Fruit fly (Drosophila melanogaster) whole organism, adult: Measurements from ENCODE around the gene Spc105R.

Source experiments
- CG11617 ChIP-seq: fragments of 200-800 bp; sonication (Bioruptor generic); optimal IDR thresholded peaks from 2 replicates; lab custom pipeline; 2017; ENCODE audit warnings: mild to moderate bottlenecking, missing biosample characterization, missing genetic modification reagents, missing genetic modification characterization
- CG12768 ChIP-seq: fragments of 200-800 bp; sonication (Bioruptor generic); optimal IDR thresholded peaks from 2 replicates; lab custom pipeline; 2017; ENCODE audit warnings: missing biosample characterization, missing genetic modification characterization, mild to moderate bottlenecking, moderate library complexity, missing genetic modification reagents
- CG14711 ChIP-seq: fragments of 200-800 bp; sonication (Bioruptor generic); optimal IDR thresholded peaks from 2 replicates; lab custom pipeline; 2018; ENCODE audit warnings: missing biosample characterization, mild to moderate bottlenecking, missing genetic modification characterization, moderate library complexity
- CG1620 ChIP-seq: fragments of 200-800 bp; sonication (Bioruptor generic); optimal IDR thresholded peaks from 2 replicates; lab custom pipeline; 2016; ENCODE audit warnings: missing biosample characterization, missing genetic modification characterization
- CG33017 ChIP-seq: fragments of 200-800 bp; sonication (Bioruptor generic); optimal IDR thresholded peaks from 2 replicates; lab custom pipeline; 2018; ENCODE audit warnings: missing biosample characterization, mild to moderate bottlenecking, missing genetic modification characterization, moderate library complexity
- CG5204 ChIP-seq: fragments of 200-800 bp; sonication (Bioruptor generic); optimal IDR thresholded peaks from 2 replicates; lab custom pipeline; 2016; ENCODE audit warnings: missing biosample characterization, missing genetic modification characterization
- CG7045 ChIP-seq: fragments of 200-800 bp; sonication (Bioruptor generic); optimal IDR thresholded peaks from 2 replicates; lab custom pipeline; 2017; ENCODE audit warnings: missing biosample characterization, mild to moderate bottlenecking, missing genetic modification characterization
- CG7101 ChIP-seq: fragments of 200-800 bp; sonication (Bioruptor generic); optimal IDR thresholded peaks from 2 replicates; lab custom pipeline; 2018; ENCODE audit warnings: missing biosample characterization, mild to moderate bottlenecking, missing genetic modification characterization, moderate library complexity
- Clk ChIP-seq: fragments of 200-800 bp; sonication (Bioruptor generic); optimal IDR thresholded peaks from 2 replicates; lab custom pipeline; 2017; ENCODE audit warnings: missing biosample characterization, missing genetic modification characterization
- Crg-1 ChIP-seq: fragments of 200-800 bp; sonication (Bioruptor generic); optimal IDR thresholded peaks from 2 replicates; lab custom pipeline; 2016; ENCODE audit warnings: missing biosample characterization, missing genetic modification characterization
- Hr96 ChIP-seq: fragments of 200-800 bp; sonication (Bioruptor generic); optimal IDR thresholded peaks from 2 replicates; lab custom pipeline; 2016; ENCODE audit warnings: missing biosample characterization, missing genetic modification characterization
- Mnt ChIP-seq: fragments of 200-800 bp; sonication (Bioruptor generic); optimal IDR thresholded peaks from 2 replicates; lab custom pipeline; 2016; ENCODE audit warnings: missing biosample characterization, mild to moderate bottlenecking, missing genetic modification characterization
- bab1 ChIP-seq: fragments of 200-800 bp; sonication (Bioruptor generic); optimal IDR thresholded peaks from 3 replicates; lab custom pipeline; 2019; ENCODE audit warnings: missing biosample characterization, mild to moderate bottlenecking, missing genetic modification characterization, moderate library complexity
- cic ChIP-seq: fragments of 200-800 bp; sonication (Bioruptor generic); optimal IDR thresholded peaks from 2 replicates; lab custom pipeline; 2017; ENCODE audit warnings: missing biosample characterization, mild to moderate bottlenecking, missing genetic modification characterization, moderate library complexity
- cnc ChIP-seq, 2 experiments: fragments of >200 bp; optimal IDR thresholded peaks; 2 replicates each; lab custom pipeline; 2017
- kay ChIP-seq: fragments of 200-800 bp; sonication (Bioruptor generic); peaks from one replicate; lab custom pipeline; 2016; ENCODE audit warnings: missing biosample characterization, missing genetic modification characterization, borderline replicate concordance
- ovo ChIP-seq: fragments of 200-800 bp; sonication (Bioruptor generic); optimal IDR thresholded peaks from 2 replicates; lab custom pipeline; 2016; ENCODE audit warnings: missing biosample characterization, missing genetic modification characterization
- pad ChIP-seq: fragments of 200-800 bp; sonication (Bioruptor generic); optimal IDR thresholded peaks from 3 replicates; lab custom pipeline; 2017; ENCODE audit warnings: missing biosample characterization, missing genetic modification characterization, mild to moderate bottlenecking, moderate library complexity, missing genetic modification reagents
- tj ChIP-seq: fragments of 200-800 bp; sonication (Bioruptor generic); optimal IDR thresholded peaks from 3 replicates; lab custom pipeline; 2017; ENCODE audit warnings: missing biosample characterization, mild to moderate bottlenecking, missing genetic modification characterization, moderate library complexity
- toe ChIP-seq: fragments of 200-800 bp; sonication (Bioruptor generic); optimal IDR thresholded peaks from 2 replicates; lab custom pipeline; 2016; ENCODE audit warnings: missing biosample characterization, missing genetic modification characterization

The Spc105R gene

DNA sequence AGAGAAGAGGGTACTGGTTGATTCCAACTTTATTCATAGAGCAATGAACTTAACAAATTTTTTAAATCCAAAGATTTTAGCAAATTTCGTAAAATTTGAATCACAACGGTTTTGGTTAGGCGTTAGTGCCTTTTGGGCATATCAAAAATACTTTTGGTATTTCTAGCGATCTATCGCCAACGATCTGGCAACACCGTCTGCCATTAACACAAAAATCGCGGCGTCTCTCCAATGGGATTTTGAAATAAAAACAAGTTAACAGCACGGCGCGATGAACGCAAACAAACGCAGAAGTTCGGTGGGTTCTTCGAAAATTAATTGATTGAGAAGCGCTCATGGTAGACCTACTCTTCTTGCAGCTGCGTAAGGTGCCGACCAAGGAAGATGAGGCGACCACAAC, at the start of gene Spc105R:
Spc105R (plus strand) TSS at position 203 of the 400 bp plus-strand sequence.
- TF ChIP-seq CG5204: no peak
- TF ChIP-seq bab1 (GFP tag; lab: Kevin White, UChicago): peak; percentile 23
- peak; percentile 2 for TF ChIP-seq tj (GFP tag; lab: Kevin White, UChicago)

DNA sequence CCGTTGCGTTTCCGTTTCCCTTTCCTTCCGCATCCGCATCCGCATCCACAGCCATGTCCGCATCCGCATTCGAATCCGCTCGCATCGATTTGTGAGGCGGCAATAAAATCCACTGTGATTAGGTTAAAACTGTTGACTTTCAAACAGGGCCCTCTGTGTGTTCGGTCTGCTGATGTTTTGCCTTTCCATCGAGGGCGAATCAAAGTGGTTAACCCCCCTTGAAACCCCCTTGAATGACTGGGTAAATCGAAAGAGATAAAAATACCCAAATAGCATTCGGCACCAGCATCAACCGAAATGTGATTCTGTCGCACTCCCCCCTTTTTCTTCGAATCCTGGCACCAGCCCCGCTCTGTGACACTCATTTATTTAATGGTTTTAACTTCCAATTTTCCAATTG, 47.2 kb upstream of the Spc105R start:
- TF ChIP-seq ovo (GFP tag; lab: Kevin White, UChicago): no peak
- TF ChIP-seq CG7101: no peak
- TF ChIP-seq Crg-1 (GFP tag; lab: Kevin White, UChicago): no peak
- no peak for TF ChIP-seq CG11617 (GFP tag; lab: Kevin White, UChicago)
- TF ChIP-seq toe (GFP tag; lab: Kevin White, UChicago): no peak
- TF ChIP-seq cic (GFP tag; lab: Kevin White, UChicago): no peak
- TF ChIP-seq Mnt: no peak
- TF ChIP-seq CG1620 (GFP tag; lab: Kevin White, UChicago): no peak
- TF ChIP-seq CG5204: no peak
- TF ChIP-seq pad: no peak
- no peak for TF ChIP-seq Clk
- TF ChIP-seq tj (GFP tag; lab: Kevin White, UChicago): no peak
- no peak for TF ChIP-seq Hr96 (GFP tag; lab: Kevin White, UChicago)
- no peak for TF ChIP-seq CG12768
- TF ChIP-seq CG7045 (GFP tag; lab: Kevin White, UChicago): no peak
- TF ChIP-seq cnc (optimal IDR thresholded peaks at IDR 0.05; lab: Kevin White, UChicago): no peak
- TF ChIP-seq CG33017 (tag; lab: Kevin White, UChicago): no peak
- TF ChIP-seq kay (GFP tag; lab: Kevin White, UChicago): no peak
- TF ChIP-seq CG14711: no peak
- no peak for TF ChIP-seq bab1 (GFP tag; lab: Kevin White, UChicago)

DNA sequence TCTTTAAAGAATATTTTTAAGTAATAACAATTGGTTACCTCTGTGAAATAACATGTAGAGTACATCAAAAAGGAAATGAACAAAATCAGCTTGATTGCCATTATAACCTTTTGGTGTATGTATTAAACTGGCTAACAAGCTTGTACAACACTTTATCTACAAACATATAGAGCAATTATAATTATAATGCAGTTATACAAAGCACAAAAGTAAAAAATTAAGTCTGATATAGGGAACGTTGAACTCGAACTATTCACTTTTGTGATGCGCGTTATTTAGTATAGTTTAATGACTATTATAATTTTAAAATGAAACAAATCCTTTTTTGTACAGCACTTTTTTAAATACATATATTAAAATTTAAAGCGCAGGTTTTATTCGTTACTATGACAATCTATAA, 44.6 kb upstream of the Spc105R start, which contains the start of gene CG33912:
CG33912 (minus strand) TSS at position 101 of the 400 bp plus-strand sequence.
- TF ChIP-seq kay (GFP tag; lab: Kevin White, UChicago): no peak
- TF ChIP-seq CG1620 (GFP tag; lab: Kevin White, UChicago): no peak
- TF ChIP-seq CG33017 (tag; lab: Kevin White, UChicago): no peak
- TF ChIP-seq CG14711: no peak
- no peak for TF ChIP-seq CG11617 (GFP tag; lab: Kevin White, UChicago)
- no peak for TF ChIP-seq pad
- TF ChIP-seq Crg-1 (GFP tag; lab: Kevin White, UChicago): no peak
- TF ChIP-seq ovo (GFP tag; lab: Kevin White, UChicago): no peak
- no peak for TF ChIP-seq Hr96 (GFP tag; lab: Kevin White, UChicago)
- no peak for TF ChIP-seq Mnt
- TF ChIP-seq CG7101: no peak
- TF ChIP-seq toe (GFP tag; lab: Kevin White, UChicago): no peak
- no peak for TF ChIP-seq bab1 (GFP tag; lab: Kevin White, UChicago)
- no peak for TF ChIP-seq cnc (optimal IDR thresholded peaks at IDR 0.05; lab: Kevin White, UChicago)

DNA sequence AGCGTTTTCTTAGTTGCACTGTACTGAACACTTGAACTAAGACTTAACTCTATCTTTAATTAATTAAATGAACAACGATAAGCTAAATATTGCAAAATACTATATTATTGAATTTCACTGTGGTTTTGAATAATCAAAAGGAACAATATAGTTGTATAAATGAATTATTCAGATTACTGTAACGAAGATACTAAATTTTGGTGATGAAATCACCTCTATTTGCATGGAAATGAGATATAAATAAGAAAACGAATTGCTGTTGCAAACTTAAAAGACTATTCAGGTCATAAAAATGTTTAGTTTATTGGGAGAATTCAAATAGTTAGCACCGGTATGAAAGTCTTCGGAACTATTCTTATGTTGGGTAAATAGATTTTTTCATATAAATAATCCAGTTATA, 41.6 kb upstream of the Spc105R start, which contains the start of gene CG43251:
CG43251 (plus strand) TSS at position 301 of the 400 bp plus-strand sequence.
- no peak for TF ChIP-seq tj (GFP tag; lab: Kevin White, UChicago)
- no peak for TF ChIP-seq Hr96 (GFP tag; lab: Kevin White, UChicago)
- no peak for TF ChIP-seq CG1620 (GFP tag; lab: Kevin White, UChicago)
- no peak for TF ChIP-seq ovo (GFP tag; lab: Kevin White, UChicago)
- TF ChIP-seq CG7045 (GFP tag; lab: Kevin White, UChicago): no peak
- TF ChIP-seq Clk: no peak
- no peak for TF ChIP-seq CG12768
- TF ChIP-seq kay (GFP tag; lab: Kevin White, UChicago): no peak
- no peak for TF ChIP-seq CG11617 (GFP tag; lab: Kevin White, UChicago)
- no peak for TF ChIP-seq Mnt
- no peak for TF ChIP-seq pad
- TF ChIP-seq cic (GFP tag; lab: Kevin White, UChicago): no peak
- no peak for TF ChIP-seq toe (GFP tag; lab: Kevin White, UChicago)
- TF ChIP-seq CG5204: no peak
- TF ChIP-seq CG33017 (tag; lab: Kevin White, UChicago): no peak
- TF ChIP-seq CG14711: no peak
- TF ChIP-seq Crg-1 (GFP tag; lab: Kevin White, UChicago): no peak

DNA sequence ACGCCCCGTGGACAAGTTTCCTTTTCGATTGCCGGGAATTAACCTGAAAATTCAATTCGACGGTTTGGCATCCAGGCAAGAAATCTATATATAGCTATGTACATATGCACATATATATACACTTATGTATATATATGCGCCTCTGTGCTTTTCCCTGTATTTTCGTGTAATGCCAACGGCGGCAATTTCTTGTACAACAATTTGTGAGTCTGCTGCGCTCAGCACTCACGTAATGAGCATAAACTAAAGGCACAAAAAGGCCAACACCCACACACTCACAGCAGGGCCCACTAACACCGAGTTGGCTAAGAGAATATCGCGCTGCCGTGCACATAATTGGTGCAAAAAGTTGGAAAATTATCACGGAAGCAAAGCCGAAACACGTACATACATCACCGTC, 38.7 kb upstream of the Spc105R start:
- TF ChIP-seq CG33017 (tag; lab: Kevin White, UChicago): no peak
- no peak for TF ChIP-seq CG7045 (GFP tag; lab: Kevin White, UChicago)
- TF ChIP-seq pad: no peak
- no peak for TF ChIP-seq cnc (optimal IDR thresholded peaks at IDR 0.05; lab: Kevin White, UChicago)
- no peak for TF ChIP-seq cic (GFP tag; lab: Kevin White, UChicago)
- peak; percentile 78 for TF ChIP-seq tj (GFP tag; lab: Kevin White, UChicago)

DNA sequence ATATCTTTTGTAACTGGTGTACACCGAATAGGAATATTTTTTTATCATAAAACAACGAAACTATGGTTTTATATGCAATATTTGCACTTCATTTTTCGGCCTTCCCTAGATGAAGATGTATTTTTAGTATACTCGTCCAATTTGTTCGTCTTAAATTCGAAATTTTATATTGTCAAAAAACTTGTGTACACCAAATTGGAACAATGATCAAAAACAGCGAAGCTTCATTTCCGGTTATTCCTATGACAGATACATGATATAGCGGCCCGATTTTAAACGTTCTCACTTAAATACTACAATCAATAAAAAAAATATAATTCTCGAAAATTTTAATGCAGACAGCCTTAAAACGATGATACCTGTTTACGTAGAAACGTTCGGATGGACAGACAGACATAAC, 33.0 kb upstream of the Spc105R start:
- no peak for TF ChIP-seq bab1 (GFP tag; lab: Kevin White, UChicago)
- no peak for TF ChIP-seq CG11617 (GFP tag; lab: Kevin White, UChicago)
- TF ChIP-seq cic (GFP tag; lab: Kevin White, UChicago): no peak
- no peak for TF ChIP-seq CG33017 (tag; lab: Kevin White, UChicago)
- TF ChIP-seq pad: no peak
- TF ChIP-seq Crg-1 (GFP tag; lab: Kevin White, UChicago): no peak
- no peak for TF ChIP-seq tj (GFP tag; lab: Kevin White, UChicago)
- TF ChIP-seq Mnt: no peak
- TF ChIP-seq kay (GFP tag; lab: Kevin White, UChicago): no peak
- no peak for TF ChIP-seq CG5204
- no peak for TF ChIP-seq CG7101
- no peak for TF ChIP-seq CG7045 (GFP tag; lab: Kevin White, UChicago)
